Fruit fly (Drosophila melanogaster) whole organism, embryonic: ENCODE results near the gene Argk1.

Experiments
- Adf1 ChIP-seq: fragments of 200-800 bp; sonication (Bioruptor generic); IDR thresholded peaks from 2 replicates; pipeline ENCODE4 v1.3.6; 2022; ENCODE audit warnings: missing biosample characterization, missing genetic modification characterization
- B-H2 ChIP-seq: fragments of 200-800 bp; sonication (Bioruptor generic); optimal IDR thresholded peaks from 2 replicates; lab custom pipeline; 2018; ENCODE audit warnings: missing biosample characterization, mild to moderate bottlenecking, missing genetic modification characterization
- CG10565 ChIP-seq: fragments of 200-800 bp; sonication (Bioruptor generic); optimal IDR thresholded peaks from 3 replicates; lab custom pipeline; 2016; ENCODE audit warnings: missing biosample characterization, mild to moderate bottlenecking, missing genetic modification characterization
- CG10979 ChIP-seq: fragments of 200-800 bp; sonication (Bioruptor generic); optimal IDR thresholded peaks from 2 replicates; lab custom pipeline; 2018; ENCODE audit warnings: missing biosample characterization, mild to moderate bottlenecking, missing genetic modification characterization, moderate library complexity
- CG12104 ChIP-seq: fragments of 200-800 bp; sonication (Bioruptor generic); optimal IDR thresholded peaks from 3 replicates; lab custom pipeline; 2016; ENCODE audit warnings: missing biosample characterization, missing genetic modification characterization
- CG12391 ChIP-seq: fragments of 200-800 bp; sonication (Bioruptor generic); optimal IDR thresholded peaks from 3 replicates; lab custom pipeline; 2018; ENCODE audit warnings: missing biosample characterization, mild to moderate bottlenecking, missing genetic modification characterization, moderate library complexity
- CG13287 ChIP-seq: fragments of 200-800 bp; sonication (Bioruptor generic); IDR thresholded peaks from 2 replicates; pipeline ENCODE4 v1.3.6; 2022; ENCODE audit warnings: missing biosample characterization, missing genetic modification characterization; ENCODE audit not compliant: partially characterized antibody
- CG16813 ChIP-seq: fragments of 200-800 bp; sonication (Bioruptor generic); IDR thresholded peaks from 3 replicates; pipeline ENCODE4 v1.3.6; 2022; ENCODE audit warnings: missing biosample characterization, missing genetic modification characterization; ENCODE audit not compliant: partially characterized antibody
- CG17802 ChIP-seq: fragments of 200-800 bp; sonication (Bioruptor generic); optimal IDR thresholded peaks from 2 replicates; lab custom pipeline; 2018; ENCODE audit warnings: missing biosample characterization, mild to moderate bottlenecking, missing genetic modification characterization, moderate library complexity
- CG31365 ChIP-seq: fragments of 200-800 bp; sonication (Bioruptor generic); optimal IDR thresholded peaks from 2 replicates; lab custom pipeline; 2018; ENCODE audit warnings: missing biosample characterization, mild to moderate bottlenecking, missing genetic modification characterization
- CG3407 ChIP-seq: fragments of 200-800 bp; sonication (Bioruptor generic); optimal IDR thresholded peaks from 2 replicates; lab custom pipeline; 2018; ENCODE audit warnings: missing biosample characterization, mild to moderate bottlenecking, missing genetic modification characterization
- CG34376 ChIP-seq: fragments of 200-800 bp; sonication (Bioruptor generic); optimal IDR thresholded peaks from 2 replicates; lab custom pipeline; 2018; ENCODE audit warnings: missing biosample characterization, mild to moderate bottlenecking, missing genetic modification characterization
- CG6813 ChIP-seq: fragments of 200-800 bp; sonication (Bioruptor generic); optimal IDR thresholded peaks from 2 replicates; lab custom pipeline; 2017; ENCODE audit warnings: missing biosample characterization, missing genetic modification characterization, mild to moderate bottlenecking, moderate library complexity, missing genetic modification reagents
- CHES-1-like ChIP-seq: fragments of 200-800 bp; sonication (Bioruptor generic); optimal IDR thresholded peaks from 2 replicates; lab custom pipeline; 2016; ENCODE audit warnings: missing biosample characterization, missing genetic modification characterization
- Dip2 ChIP-seq: fragments of 200-800 bp; sonication (Bioruptor generic); IDR thresholded peaks from 2 replicates; pipeline ENCODE4 v1.3.6; 2022; ENCODE audit warnings: missing biosample characterization, missing genetic modification characterization
- Fer2 ChIP-seq: fragments of 200-800 bp; sonication (Bioruptor generic); optimal IDR thresholded peaks from 2 replicates; lab custom pipeline; 2018; ENCODE audit warnings: missing biosample characterization, mild to moderate bottlenecking, missing genetic modification characterization, moderate library complexity
- GATAe ChIP-seq: fragments of 200-800 bp; sonication (Bioruptor generic); conservative IDR thresholded peaks from 2 replicates; pipeline ENCODE4 v1.3.6; 2022; ENCODE audit warnings: missing biosample characterization, missing genetic modification characterization
- Gsc ChIP-seq: fragments of 200-800 bp; sonication (Bioruptor generic); IDR thresholded peaks from 2 replicates; pipeline ENCODE4 v1.3.6; 2022; ENCODE audit warnings: missing biosample characterization, missing genetic modification characterization
- HLH54F ChIP-seq: fragments of 200-800 bp; sonication (Bioruptor generic); optimal IDR thresholded peaks from 3 replicates; lab custom pipeline; 2016; ENCODE audit warnings: missing biosample characterization, missing genetic modification characterization
- Hand ChIP-seq: fragments of 200-800 bp; sonication (Bioruptor generic); optimal IDR thresholded peaks from 2 replicates; lab custom pipeline; 2017; ENCODE audit warnings: mild to moderate bottlenecking, missing biosample characterization, missing genetic modification reagents, missing genetic modification characterization
- HmgZ ChIP-seq: fragments of 200-800 bp; sonication (Bioruptor generic); optimal IDR thresholded peaks from 2 replicates; lab custom pipeline; 2018; ENCODE audit warnings: missing biosample characterization, mild to moderate bottlenecking, missing genetic modification characterization
- Hsf ChIP-seq: fragments of 200-800 bp; sonication (Bioruptor generic); optimal IDR thresholded peaks from 3 replicates; lab custom pipeline; 2016; ENCODE audit warnings: missing biosample characterization, missing genetic modification characterization
- MESR4 ChIP-seq: fragments of 200-800 bp; sonication (Bioruptor generic); optimal IDR thresholded peaks from 2 replicates; lab custom pipeline; 2018; ENCODE audit warnings: missing biosample characterization, mild to moderate bottlenecking, missing genetic modification characterization, moderate library complexity
- NFAT ChIP-seq: fragments of 200-800 bp; sonication (Bioruptor generic); IDR thresholded peaks from 2 replicates; pipeline ENCODE4 v1.3.6; 2022; ENCODE audit warnings: missing biosample characterization, missing genetic modification characterization
- Pdp1 ChIP-seq, 2 experiments: fragments of 200-800 bp; sonication (Bioruptor generic); optimal IDR thresholded peaks; 3 replicates each; lab custom pipeline; 2016; ENCODE audit warnings: missing biosample characterization in 2 of 2, missing genetic modification characterization in 2 of 2, mild to moderate bottlenecking in 1 of 2, moderate library complexity in 1 of 2
- Sin3A ChIP-seq: fragments of >200 bp; optimal IDR thresholded peaks from 2 replicates; lab custom pipeline; 2018
- Tbp ChIP-seq: fragments of >200 bp; optimal IDR thresholded peaks from 2 replicates; lab custom pipeline; 2018; ENCODE audit warnings: missing biosample characterization, missing genetic modification characterization
- Vsx1 ChIP-seq: fragments of 200-800 bp; sonication (Bioruptor generic); optimal IDR thresholded peaks from 2 replicates; lab custom pipeline; 2017; ENCODE audit warnings: missing biosample characterization, mild to moderate bottlenecking, missing genetic modification characterization, missing genetic modification reagents
- al ChIP-seq: fragments of 200-800 bp; sonication (Bioruptor generic); IDR thresholded peaks from 2 replicates; pipeline ENCODE4 v1.3.6; 2022; ENCODE audit warnings: missing biosample characterization, missing genetic modification characterization
- ato ChIP-seq: fragments of 200-800 bp; sonication (Bioruptor generic); IDR thresholded peaks from 2 replicates; pipeline ENCODE4 v1.3.6; 2022; ENCODE audit warnings: missing biosample characterization, missing genetic modification characterization; ENCODE audit not compliant: partially characterized antibody
- az2 ChIP-seq: fragments of 200-800 bp; sonication (Bioruptor generic); optimal IDR thresholded peaks from 3 replicates; lab custom pipeline; 2016; ENCODE audit warnings: missing biosample characterization, missing genetic modification characterization
- bbx ChIP-seq: fragments of 200-800 bp; sonication (Bioruptor generic); IDR thresholded peaks from 2 replicates; pipeline ENCODE4 v1.3.6; 2022; ENCODE audit warnings: missing biosample characterization, missing genetic modification characterization; ENCODE audit not compliant: partially characterized antibody
- cad ChIP-seq: fragments of >200 bp; optimal IDR thresholded peaks from 2 replicates; lab custom pipeline; 2017; ENCODE audit warnings: missing biosample characterization, missing genetic modification characterization
- chinmo ChIP-seq: fragments of 200-800 bp; sonication (Bioruptor generic); IDR thresholded peaks from 4 replicates; pipeline ENCODE4 v1.3.6; 2022; ENCODE audit warnings: missing biosample characterization, missing genetic modification characterization; ENCODE audit not compliant: partially characterized antibody
- disco-r ChIP-seq: fragments of 200-800 bp; sonication (Bioruptor generic); optimal IDR thresholded peaks from 2 replicates; lab custom pipeline; 2016; ENCODE audit warnings: missing biosample characterization, missing genetic modification characterization
- dysf ChIP-seq: fragments of 200-800 bp; sonication (Bioruptor generic); IDR thresholded peaks from 3 replicates; pipeline ENCODE4 v1.3.6; 2022; ENCODE audit warnings: missing biosample characterization, missing genetic modification characterization
- fu2 ChIP-seq: fragments of 200-800 bp; sonication (Bioruptor generic); optimal IDR thresholded peaks from 2 replicates; lab custom pipeline; 2016; ENCODE audit warnings: missing biosample characterization, missing genetic modification characterization
- gfzf ChIP-seq: fragments of 200-800 bp; sonication (Bioruptor generic); optimal IDR thresholded peaks from 2 replicates; lab custom pipeline; 2016; ENCODE audit warnings: missing biosample characterization, mild to moderate bottlenecking, missing genetic modification characterization, moderate library complexity
- lola ChIP-seq, 3 experiments: fragments of >200 bp in 2 of 3; fragments of 200-800 bp in 1 of 3; sonication (Bioruptor generic) in 1 of 3; optimal IDR thresholded peaks; 2 replicates each; lab custom pipeline; 2017 to 2019; ENCODE audit warnings: missing biosample characterization in 3 of 3, missing genetic modification characterization in 3 of 3, mild to moderate bottlenecking in 1 of 3, moderate library complexity in 1 of 3
- maf-S ChIP-seq: fragments of 200-800 bp; sonication (Bioruptor generic); optimal IDR thresholded peaks from 2 replicates; lab custom pipeline; 2016; ENCODE audit warnings: missing biosample characterization, missing genetic modification characterization
- mld ChIP-seq: fragments of 200-800 bp; sonication (Bioruptor generic); IDR thresholded peaks from 3 replicates; pipeline ENCODE4 v1.3.6; 2022; ENCODE audit warnings: missing biosample characterization, missing genetic modification characterization; ENCODE audit not compliant: partially characterized antibody
- pita ChIP-seq: fragments of 200-800 bp; sonication (Bioruptor generic); optimal IDR thresholded peaks from 2 replicates; lab custom pipeline; 2017; ENCODE audit warnings: missing biosample characterization, mild to moderate bottlenecking, missing genetic modification characterization
- pros ChIP-seq: fragments of 200-800 bp; sonication (Bioruptor generic); optimal IDR thresholded peaks from 3 replicates; lab custom pipeline; 2019; ENCODE audit warnings: missing biosample characterization, mild to moderate bottlenecking, missing genetic modification characterization, moderate library complexity
- run ChIP-seq: fragments of 200-800 bp; sonication (Bioruptor generic); optimal IDR thresholded peaks from 3 replicates; lab custom pipeline; 2018; ENCODE audit warnings: missing biosample characterization, mild to moderate bottlenecking, missing genetic modification characterization
- sd ChIP-seq: fragments of 200-800 bp; sonication (Bioruptor generic); optimal IDR thresholded peaks from 3 replicates; lab custom pipeline; 2018; ENCODE audit warnings: missing biosample characterization, mild to moderate bottlenecking, missing genetic modification characterization, moderate library complexity
- tin ChIP-seq: fragments of 200-800 bp; sonication (Bioruptor generic); optimal IDR thresholded peaks from 3 replicates; lab custom pipeline; 2016; ENCODE audit warnings: missing biosample characterization, missing genetic modification characterization
- tio ChIP-seq: fragments of 200-800 bp; sonication (Bioruptor generic); optimal IDR thresholded peaks from 2 replicates; lab custom pipeline; 2017; ENCODE audit warnings: missing biosample characterization, missing genetic modification characterization, inconsistent platforms
- unc-4 ChIP-seq: fragments of 200-800 bp; sonication (Bioruptor generic); IDR thresholded peaks from 2 replicates; pipeline ENCODE4 v1.3.6; 2022; ENCODE audit warnings: missing biosample characterization, missing genetic modification characterization; ENCODE audit not compliant: partially characterized antibody
- z ChIP-seq: fragments of 200-800 bp; sonication (Bioruptor generic); IDR thresholded peaks from 3 replicates; pipeline ENCODE4 v1.3.6; 2022; ENCODE audit warnings: missing biosample characterization, missing genetic modification characterization

The Argk1 gene

dm6 chr3L:9033999-9034626, 31.7 kb downstream of the Argk1 start (continued):
- peak; percentile 43 for TF ChIP-seq CG12391 (tag; lab: Kevin White, UChicago)
- no peak for TF ChIP-seq tio (GFP tag; lab: Kevin White, UChicago)
- TF ChIP-seq fu2 (GFP tag; lab: Kevin White, UChicago) = no peak
- TF ChIP-seq CG31365 (tag; lab: Kevin White, UChicago) = no peak
- no peak for TF ChIP-seq NFAT
- TF ChIP-seq CG12104 (GFP tag; lab: Kevin White, UChicago) = peak; percentile 57
- TF ChIP-seq run = no peak
- TF ChIP-seq z (GFP tag; lab: Robert Waterston, UW) = peak; percentile 53; the same call in 1 of the 3 replicates
- TF ChIP-seq az2 (GFP tag; lab: Kevin White, UChicago) = peak; percentile 50
- no peak for TF ChIP-seq sd (tag; lab: Kevin White, UChicago)
- no peak for TF ChIP-seq MESR4 (GFP tag; lab: Kevin White, UChicago)
- peak in 1 of 3 experiments; percentile 72 for TF ChIP-seq lola (GFP tag; optimal IDR thresholded peaks at IDR 0.05; lab: Kevin White, UChicago)
- no peak for TF ChIP-seq maf-S (GFP tag; lab: Kevin White, UChicago)
- TF ChIP-seq GATAe (GFP tag; lab: Robert Waterston, UW) = no peak
- no peak for TF ChIP-seq CHES-1-like (GFP tag; lab: Kevin White, UChicago)
- no peak for TF ChIP-seq Vsx1 (GFP tag; lab: Kevin White, UChicago)
- TF ChIP-seq Fer2 = no peak
- peak; percentile 74 for TF ChIP-seq tin (GFP tag; lab: Kevin White, UChicago)
- TF ChIP-seq Sin3A (lab: Kevin White, UChicago) = no peak
- TF ChIP-seq pros (GFP tag; lab: Kevin White, UChicago) = no peak
- peak; percentile 91 for TF ChIP-seq CG10979
- peak; percentile 6 for TF ChIP-seq Hsf (GFP tag; lab: Kevin White, UChicago)
- no peak for TF ChIP-seq bbx (GFP tag; lab: Robert Waterston, UW)
- no peak for TF ChIP-seq CG3407
- TF ChIP-seq unc-4 (GFP tag; lab: Robert Waterston, UW) = no peak
- TF ChIP-seq CG6813 = peak; percentile 61
- no peak for TF ChIP-seq disco-r (GFP tag; lab: Kevin White, UChicago)
- TF ChIP-seq CG13287 (GFP tag; lab: Robert Waterston, UW) = no peak
- TF ChIP-seq chinmo (GFP tag; lab: Robert Waterston, UW) = no peak
- TF ChIP-seq B-H2 (GFP tag; lab: Kevin White, UChicago) = no peak
- TF ChIP-seq pita (GFP tag; lab: Kevin White, UChicago) = no peak
- TF ChIP-seq ato (GFP tag; lab: Robert Waterston, UW) = no peak
- TF ChIP-seq HLH54F (GFP tag; lab: Kevin White, UChicago) = no peak
- TF ChIP-seq CG16813 (GFP tag; lab: Robert Waterston, UW) = no peak
- no peak for TF ChIP-seq CG34376 (GFP tag; lab: Kevin White, UChicago)
- 0 out of 2 replicates have a peak, but pooled peaks have one; percentile 17 for TF ChIP-seq al
- TF ChIP-seq mld (GFP tag; lab: Robert Waterston, UW) = no peak
- TF ChIP-seq Tbp (GFP tag; lab: Kevin White, UChicago) = no peak
- TF ChIP-seq HmgZ (tag; lab: Kevin White, UChicago) = no peak
- no peak for TF ChIP-seq Hand (GFP tag; lab: Kevin White, UChicago)
- peak; percentile 62; the same call in 2 of the 3 replicates for TF ChIP-seq dysf (GFP tag; lab: Robert Waterston, UW)
- no peak for TF ChIP-seq gfzf (GFP tag; lab: Kevin White, UChicago)
- peak; percentile 36 for TF ChIP-seq CG10565 (GFP tag; lab: Kevin White, UChicago)
- no peak for TF ChIP-seq Adf1 (GFP tag; lab: Robert Waterston, UW)
- TF ChIP-seq cad = no peak
- TF ChIP-seq CG17802 (tag; lab: Kevin White, UChicago) = peak; percentile 0
- peak; percentile 49; the same call in 1 of the 2 replicates for TF ChIP-seq Gsc
- TF ChIP-seq Pdp1 (GFP tag; optimal IDR thresholded peaks at IDR 0.05; lab: Kevin White, UChicago) = peak in 1 of 2 experiments; percentile 43
- no peak for TF ChIP-seq Dip2 (GFP tag; lab: Robert Waterston, UW)
